Fruit fly (Drosophila melanogaster): ENCODE data around the gene p115.

p115 gene

DNA sequence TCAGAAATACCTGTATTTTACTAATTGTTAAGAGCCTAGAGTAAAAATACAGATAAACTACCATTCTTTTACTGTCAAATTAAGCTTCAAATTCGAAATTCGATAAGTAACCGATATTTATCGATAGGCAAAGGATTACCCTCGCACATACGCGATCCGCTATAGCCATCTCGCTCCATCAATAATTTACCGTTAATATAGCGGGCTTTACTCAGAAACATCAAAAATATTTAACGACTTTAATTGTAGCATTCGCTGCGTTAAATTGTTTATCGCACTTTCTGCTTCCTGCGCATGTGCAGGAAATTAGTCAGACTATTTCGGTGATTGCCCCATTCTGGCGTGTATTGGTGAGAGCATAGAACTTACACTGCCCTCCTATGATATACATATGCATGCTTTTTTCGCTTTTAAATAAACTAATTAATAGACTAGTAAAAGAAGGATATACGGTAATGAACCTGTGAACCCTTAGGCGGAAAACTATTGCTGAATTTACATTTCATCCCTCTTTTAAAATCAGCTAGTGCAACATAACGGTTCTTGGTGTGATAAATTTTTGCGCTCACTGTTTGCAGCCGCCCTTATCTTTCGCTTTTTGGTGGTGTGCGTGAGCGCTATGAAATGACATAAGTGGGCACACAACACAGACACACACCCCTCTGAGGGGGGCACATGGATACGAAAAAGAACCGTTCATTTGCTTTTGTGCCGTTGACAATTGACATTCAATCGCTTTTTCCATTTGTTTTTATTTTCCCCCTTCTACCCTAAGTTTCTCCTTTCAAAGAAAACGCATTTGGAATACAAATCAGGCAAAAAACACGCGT is 14.6 kb downstream of the p115 start, which contains the start of the genes dpr14 and spidey (continued):
- peak; percentile 44 for TF ChIP-seq Blimp-1 (GFP tag; optimal IDR thresholded peaks at IDR 0.05)
- peak; percentile 60 to 83 for TF ChIP-seq ss (GFP tag; optimal IDR thresholded peaks at IDR 0.05)
- peak; percentile 83 for TF ChIP-seq topi (GFP tag; optimal IDR thresholded peaks at IDR 0.05)
- peak; percentile 83 for TF ChIP-seq Sox102F (GFP tag; optimal IDR thresholded peaks at IDR 0.05)
- peak; percentile 79 for TF ChIP-seq Lpt (GFP tag; optimal IDR thresholded peaks at IDR 0.05)
- peak; percentile 84 for TF ChIP-seq CG31627 (GFP tag; optimal IDR thresholded peaks at IDR 0.05)
- peak; percentile 81 for TF ChIP-seq Hr4 (GFP tag; optimal IDR thresholded peaks at IDR 0.05)
- peak; percentile 85 for TF ChIP-seq CG8119 (GFP tag; IDR thresholded peaks at IDR 0.05)
- TF ChIP-seq dsx (GFP tag; optimal IDR thresholded peaks at IDR 0.05; ENCODE audit: poor library complexity, severe bottlenecking): peak; percentile 75
- TF ChIP-seq CG6792 (GFP tag; optimal IDR thresholded peaks at IDR 0.05): peak; percentile 70
- peak; percentile 75 for TF ChIP-seq CG10669 (GFP tag; optimal IDR thresholded peaks at IDR 0.05)
- TF ChIP-seq fd85E (GFP tag; optimal IDR thresholded peaks at IDR 0.05): peak; percentile 21
- peak; percentile 74 for TF ChIP-seq CG6808 (GFP tag; optimal IDR thresholded peaks at IDR 0.05)
- peak; percentile 88 for TF ChIP-seq Met (GFP tag; optimal IDR thresholded peaks at IDR 0.05)
- TF ChIP-seq Sox14 (GFP tag; optimal IDR thresholded peaks at IDR 0.05): peak; percentile 84
- TF ChIP-seq lz (GFP tag; optimal IDR thresholded peaks at IDR 0.05): peak; percentile 82
- peak; percentile 17 for TF ChIP-seq Eip93F (GFP tag; optimal IDR thresholded peaks at IDR 0.05)
- peak; percentile 79 for TF ChIP-seq cyc (GFP tag; optimal IDR thresholded peaks at IDR 0.05)
- peak; percentile 75 for TF ChIP-seq achi (GFP tag; optimal IDR thresholded peaks at IDR 0.05)
- peak; percentile 57 to 64 for TF ChIP-seq salr (GFP tag; optimal IDR thresholded peaks at IDR 0.05)
- TF ChIP-seq Eip75B (GFP tag; optimal IDR thresholded peaks at IDR 0.05): peak; percentile 84
- peak; percentile 85 for TF ChIP-seq CG15336 (GFP tag; IDR thresholded peaks at IDR 0.05)

DNA sequence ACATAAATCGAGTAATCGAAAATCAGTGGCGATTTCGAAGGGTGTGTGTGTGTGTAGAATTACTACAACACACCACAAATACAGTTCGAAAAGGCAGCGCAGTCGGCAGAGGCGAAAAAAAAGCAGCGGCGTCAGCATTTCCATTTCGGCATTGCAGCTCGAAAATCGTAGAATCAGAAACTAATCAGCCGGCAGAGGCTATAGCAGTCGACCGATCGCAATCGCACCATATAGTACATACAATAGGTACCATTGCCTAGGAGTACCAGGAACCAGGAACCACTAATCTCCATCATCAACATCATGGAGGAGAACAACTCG is 15.2 kb downstream of the p115 start:
- TF ChIP-seq Eip93F (GFP tag; optimal IDR thresholded peaks at IDR 0.05) (no peak), vri (GFP tag; optimal IDR thresholded peaks at IDR 0.05) (peak; percentile 88)

DNA sequence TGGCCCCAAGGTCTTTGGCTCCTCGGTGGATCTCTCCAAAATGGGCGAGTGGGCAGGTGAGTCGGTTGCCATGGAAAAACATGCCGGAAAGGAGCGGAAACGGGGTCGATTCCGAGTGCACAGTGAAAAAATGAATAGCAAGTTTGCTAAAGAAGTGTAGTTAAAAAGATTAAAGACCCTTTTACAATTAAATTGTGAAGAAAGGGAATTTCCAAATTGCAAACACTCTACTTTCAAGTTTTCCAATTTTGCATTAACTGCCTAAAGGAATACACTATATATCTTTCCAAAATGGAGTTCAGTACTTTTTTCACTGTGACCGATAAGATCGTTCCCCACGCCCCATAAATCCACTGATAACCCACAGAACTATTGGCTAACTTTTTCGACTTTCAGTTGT is 15.7 kb downstream of the p115 start:
- TF ChIP-seq Eip78C (GFP tag) (peak; percentile 23), lz (GFP tag; optimal IDR thresholded peaks at IDR 0.05) (no peak)

DNA sequence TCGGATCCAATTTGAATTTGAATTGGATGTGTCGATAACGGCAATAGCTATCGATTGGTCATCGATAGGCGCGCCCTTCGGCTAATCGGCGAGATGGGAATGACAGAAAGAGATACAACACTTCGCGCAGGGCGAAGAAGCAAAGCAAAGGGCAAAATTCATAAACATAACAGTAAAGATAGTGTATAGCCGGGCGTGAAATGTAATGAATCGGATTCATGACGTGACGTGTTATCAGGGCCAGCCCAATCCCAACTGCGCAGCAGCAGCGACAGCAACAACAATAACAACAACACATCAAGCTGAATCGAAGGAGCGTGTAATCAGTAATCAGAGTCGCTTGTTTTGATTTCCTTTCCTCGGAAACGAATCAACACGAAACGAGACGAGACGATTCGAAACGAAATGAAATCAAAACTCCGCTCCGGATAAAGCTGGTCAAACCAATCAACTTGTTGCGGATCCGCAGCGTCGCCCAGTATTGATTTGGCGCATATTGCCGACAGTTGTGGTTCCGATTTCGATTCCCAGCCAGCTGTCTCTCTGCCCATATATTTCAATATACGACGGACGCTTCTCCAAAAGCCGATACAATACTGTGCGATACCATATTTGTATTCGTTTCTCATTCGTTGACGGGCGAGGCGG is 18.3 kb downstream of the p115 start, which contains the start of gene snz:
TSS of gene snz (plus strand) at position 107 of the 648 bp plus-strand sequence.
- peak; percentile 0 for TF ChIP-seq vri (GFP tag; optimal IDR thresholded peaks at IDR 0.05)
- peak; percentile 61 for TF ChIP-seq svp (GFP tag)
- TF ChIP-seq CG9139 (GFP tag; optimal IDR thresholded peaks at IDR 0.05): peak; percentile 20
- peak; percentile 28 for TF ChIP-seq achi (GFP tag; optimal IDR thresholded peaks at IDR 0.05)
- no peak for TF ChIP-seq CG8319 (GFP tag; optimal IDR thresholded peaks at IDR 0.05)
- TF ChIP-seq ss (GFP tag; optimal IDR thresholded peaks at IDR 0.05): peak in 1 of 2 experiments; percentile 17
- no peak for TF ChIP-seq CG7368 (GFP tag; optimal IDR thresholded peaks at IDR 0.05)
- peak; percentile 30 for TF ChIP-seq Eip78C (GFP tag)
- peak; percentile 10 for TF ChIP-seq esn (GFP tag; optimal IDR thresholded peaks at IDR 0.05)

DNA sequence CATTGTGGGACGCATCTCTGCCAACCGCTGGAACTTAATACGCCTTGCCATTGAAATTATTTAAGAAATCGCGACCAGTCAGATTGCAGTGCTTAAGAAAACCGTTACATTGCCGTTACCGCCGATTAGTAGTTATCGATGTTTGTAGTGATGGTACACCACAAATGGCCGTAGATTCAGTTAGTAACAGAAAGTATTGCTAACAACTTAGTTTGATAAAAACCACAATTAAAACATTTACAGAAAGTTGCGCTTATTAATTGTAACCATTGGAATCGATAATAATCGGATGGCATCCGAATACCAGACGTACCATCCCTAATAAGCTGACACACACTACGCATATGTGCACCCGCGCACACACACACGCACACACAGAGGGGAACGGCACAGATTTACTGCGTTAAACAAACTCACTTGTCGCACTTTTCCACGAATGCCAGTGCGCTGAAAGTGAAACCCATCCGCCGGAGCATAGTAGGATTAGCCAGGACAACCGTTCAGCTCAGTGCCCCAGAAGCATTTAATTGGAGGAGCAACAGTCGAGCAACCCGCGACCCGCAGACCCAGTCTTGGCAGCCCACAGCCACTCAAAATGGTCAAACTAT is 26.4 kb downstream of the p115 start, which contains the start of the genes hdm and Ykt6:
TSS of gene hdm (minus strand) at position 51 of the 608 bp plus-strand sequence.
TSS of gene Ykt6 (plus strand) at position 329 of the 608 bp plus-strand sequence.
- TF ChIP-seq esn (GFP tag; optimal IDR thresholded peaks at IDR 0.05) (peak; percentile 80), Sox14 (GFP tag; optimal IDR thresholded peaks at IDR 0.05) (peak; percentile 73), acj6 (GFP tag; optimal IDR thresholded peaks at IDR 0.05) (peak; percentile 71), svp (GFP tag) (peak; percentile 85), Eip78C (GFP tag) (peak; percentile 82), CG3032 (tag; optimal IDR thresholded peaks at IDR 0.05) (peak; percentile 64), fd85E (GFP tag; optimal IDR thresholded peaks at IDR 0.05) (no peak), CG8319 (GFP tag; optimal IDR thresholded peaks at IDR 0.05) (peak; percentile 45), Gug (GFP tag; IDR thresholded peaks at IDR 0.05) (peak; percentile 59), Sox15 (GFP tag; optimal IDR thresholded peaks at IDR 0.05) (peak; percentile 55), net (GFP tag; optimal IDR thresholded peaks at IDR 0.05) (peak; percentile 55), CG1621 (tag; optimal IDR thresholded peaks at IDR 0.05) (peak; percentile 57), Lpt (GFP tag; optimal IDR thresholded peaks at IDR 0.05) (peak; percentile 27), cyc (GFP tag; optimal IDR thresholded peaks at IDR 0.05) (peak; percentile 81), CG7368 (GFP tag; optimal IDR thresholded peaks at IDR 0.05) (peak; percentile 70), CG6792 (GFP tag; optimal IDR thresholded peaks at IDR 0.05) (peak; percentile 63), Ets21C (GFP tag; optimal IDR thresholded peaks at IDR 0.05) (peak; percentile 65), CG6854 (GFP tag; optimal IDR thresholded peaks at IDR 0.05) (no peak), fkh (GFP tag; optimal IDR thresholded peaks at IDR 0.05) (peak; percentile 77), CG10631 (GFP tag; optimal IDR thresholded peaks at IDR 0.05) (peak; percentile 81)

Measured in whole organism, prepupa.